Worm (Caenorhabditis elegans) whole organism, mixed stage, embryonic: ENCODE measurements around the gene D1053.4.

Experiments used
- lin-13 ChIP-seq: fragments of 150-350 bp; optimal IDR thresholded peaks from 2 replicates; lab custom pipeline; 2014; ENCODE audit warnings: missing biosample characterization, missing genetic modification characterization
- mep-1 ChIP-seq: fragments of 150-350 bp; optimal IDR thresholded peaks from 2 replicates; lab custom pipeline; 2017; ENCODE audit warnings: missing biosample characterization, missing genetic modification reagents, missing genetic modification characterization, inconsistent platforms
- nhr-2 ChIP-seq: fragments of 150-350 bp; optimal IDR thresholded peaks from 2 replicates; lab custom pipeline; 2014; ENCODE audit warnings: missing biosample characterization, missing genetic modification characterization
- tbx-8 ChIP-seq: fragments of 200-800 bp; sonication (Bioruptor generic); optimal IDR thresholded peaks from 2 replicates; lab custom pipeline; 2018; ENCODE audit warnings: mild to moderate bottlenecking, missing genetic modification characterization, moderate library complexity, missing compliant biosample characterization
- zip-8 ChIP-seq: fragments of 150-350 bp; optimal IDR thresholded peaks from 2 replicates; lab custom pipeline; 2014; ENCODE audit warnings: missing biosample characterization, missing genetic modification characterization

DNA sequence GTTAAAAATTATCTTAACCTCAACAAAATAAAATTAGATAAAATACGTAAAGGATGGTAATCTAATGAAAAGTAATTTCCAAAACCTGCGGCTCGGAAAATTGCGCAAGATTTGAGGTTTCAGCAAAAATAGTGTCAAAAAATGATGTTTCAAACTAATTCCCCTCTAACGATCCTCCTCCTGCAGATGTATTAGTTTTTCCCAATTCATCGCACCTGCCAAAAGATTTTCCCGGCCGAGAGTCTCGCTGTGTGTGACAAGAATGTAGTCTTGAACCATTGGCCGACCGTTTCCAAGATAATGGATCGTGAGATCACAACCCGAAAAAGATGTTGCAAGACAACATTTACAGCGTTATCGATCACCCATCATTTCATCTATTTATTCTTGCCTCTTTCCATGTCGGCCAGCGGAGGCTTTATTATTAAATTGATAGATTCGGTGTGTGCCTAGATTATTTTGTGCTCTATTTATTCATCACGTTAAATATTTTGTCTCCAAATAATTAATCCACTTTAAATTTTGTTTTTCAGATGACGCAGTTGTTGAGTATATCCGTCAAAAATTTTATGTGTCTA, 33.5 kb downstream of the D1053.4 start, which contains the start of the genes C44C10.10 and C44C10.5:
- no peak for TF ChIP-seq mep-1 (tag; lab: Kevin White, UChicago)
- no peak for TF ChIP-seq tbx-8 (GFP tag; lab: Kevin White, UChicago)
- TF ChIP-seq nhr-2 (tag; lab: Kevin White, UChicago): no peak
- TF ChIP-seq lin-13 (tag; lab: Kevin White, UChicago): no peak
- no peak for TF ChIP-seq zip-8 (tag; lab: Kevin White, UChicago)
